Fruit fly (Drosophila melanogaster) whole organism, wandering third instar larva: ENCODE results near the gene CG42340.

Experiments
- Dif ChIP-seq: fragments of 200-275, 200-300 bp; sonication (Bioruptor generic); optimal IDR thresholded peaks from 2 replicates; lab custom pipeline; 2018; ENCODE audit warnings: missing biosample characterization, missing genetic modification characterization; ENCODE audit not compliant: partially characterized antibody
- brk ChIP-seq: fragments of 200-800 bp; sonication (Bioruptor generic); optimal IDR thresholded peaks from 2 replicates; lab custom pipeline; 2016; ENCODE audit warnings: missing biosample characterization, mild to moderate bottlenecking, missing genetic modification characterization
- dmrt93B ChIP-seq: fragments of 200-800 bp; sonication (Bioruptor generic); optimal IDR thresholded peaks from 2 replicates; lab custom pipeline; 2018; ENCODE audit warnings: missing biosample characterization, mild to moderate bottlenecking, missing genetic modification characterization
- ey ChIP-seq: fragments of 200-800 bp; sonication (Bioruptor generic); optimal IDR thresholded peaks from 2 replicates; lab custom pipeline; 2016; ENCODE audit warnings: missing biosample characterization, missing genetic modification characterization
- psq ChIP-seq: fragments of 200-800 bp; sonication (Bioruptor generic); optimal IDR thresholded peaks from 3 replicates; lab custom pipeline; 2017; ENCODE audit warnings: missing biosample characterization, mild to moderate bottlenecking, missing genetic modification characterization, moderate library complexity

dm6 chrX:6571234-6571915, 47.3 kb upstream of the CG42340 start:
- TF ChIP-seq brk (GFP tag; lab: Kevin White, UChicago) (peak; percentile 29), dmrt93B (peak; percentile 79), Dif (GFP tag; lab: Kevin White, UChicago) (no peak), psq (GFP tag; lab: Kevin White, UChicago) (peak; percentile 71), ey (peak; percentile 68)
